Worm (Caenorhabditis elegans) whole organism, midembryonic: ENCODE results near the gene K03B8.6.
A peak's percentile ranks its signal among the peaks of the same experiment; 100 is the strongest.

ENCODE experiments used
- T22C8.4 ChIP-seq: fragments of 200-800 bp; sonication (Bioruptor generic); IDR thresholded peaks from 2 replicates; pipeline ENCODE4 v1.3.6; 2022; ENCODE audit warnings: missing genetic modification characterization, missing compliant biosample characterization
- cog-1 ChIP-seq: sonication (generic microtip); optimal IDR thresholded peaks from 2 replicates; lab custom pipeline; 2016; ENCODE audit warnings: missing genetic modification characterization, missing compliant biosample characterization
- flt-1 ChIP-seq: fragments of 200-800 bp; sonication (Bioruptor generic); IDR thresholded peaks from 2 replicates; pipeline ENCODE4 v1.3.6; 2022; ENCODE audit warnings: missing genetic modification characterization, missing compliant biosample characterization
- klf-2 ChIP-seq: fragments of 200-800 bp; sonication (Bioruptor generic); conservative IDR thresholded peaks from 2 replicates; pipeline ENCODE4 v1.3.6; 2022; ENCODE audit warnings: missing genetic modification reagents, missing genetic modification characterization, missing compliant biosample characterization
- med-1 ChIP-seq: sonication (generic microtip); optimal IDR thresholded peaks from 2 replicates; lab custom pipeline; 2017; ENCODE audit warnings: missing genetic modification characterization, mild to moderate bottlenecking, missing compliant biosample characterization, antibody characterized with exemption, missing genetic modification reagents; ENCODE audit not compliant: insufficient read depth
- ref-1 ChIP-seq: fragments of 200-800 bp; sonication (Bioruptor generic); conservative IDR thresholded peaks from 2 replicates; pipeline ENCODE4 v1.3.6; 2022; ENCODE audit warnings: missing genetic modification reagents, missing genetic modification characterization, missing compliant biosample characterization
- tab-1 ChIP-seq: fragments of 200-800 bp; sonication (Bioruptor generic); IDR thresholded peaks from 2 replicates; pipeline ENCODE4 v1.3.6; 2022; ENCODE audit warnings: missing genetic modification characterization, missing compliant biosample characterization
- ztf-23 ChIP-seq: fragments of 200-800 bp; sonication (Bioruptor generic); IDR thresholded peaks from 2 replicates; pipeline ENCODE4 v1.3.6; 2022; ENCODE audit warnings: missing genetic modification reagents, missing genetic modification characterization, missing compliant biosample characterization
- ztf-29 ChIP-seq: fragments of 200-800 bp; sonication (Bioruptor generic); IDR thresholded peaks from 2 replicates; pipeline ENCODE4 v1.3.6; 2022; ENCODE audit warnings: missing genetic modification reagents, missing genetic modification characterization, missing compliant biosample characterization

K03B8.6 gene

ce11 chrV:11410902-11411561, 3.6 kb downstream of the K03B8.6 start, which contains the start of the genes K03B8.8 and grl-3:
Gene K03B8.8, minus strand, starts transcription at chrV:11411002.
Gene grl-3, plus strand, starts transcription at chrV:11411511.
- TF ChIP-seq ztf-23 (GFP tag; lab: Robert Waterston, UW), result no peak
- TF ChIP-seq cog-1 (tag; lab: Kevin White, UChicago), result no peak
- no peak for TF ChIP-seq tab-1
- TF ChIP-seq med-1 (GFP tag; lab: Kevin White, UChicago), result no peak

DNA sequence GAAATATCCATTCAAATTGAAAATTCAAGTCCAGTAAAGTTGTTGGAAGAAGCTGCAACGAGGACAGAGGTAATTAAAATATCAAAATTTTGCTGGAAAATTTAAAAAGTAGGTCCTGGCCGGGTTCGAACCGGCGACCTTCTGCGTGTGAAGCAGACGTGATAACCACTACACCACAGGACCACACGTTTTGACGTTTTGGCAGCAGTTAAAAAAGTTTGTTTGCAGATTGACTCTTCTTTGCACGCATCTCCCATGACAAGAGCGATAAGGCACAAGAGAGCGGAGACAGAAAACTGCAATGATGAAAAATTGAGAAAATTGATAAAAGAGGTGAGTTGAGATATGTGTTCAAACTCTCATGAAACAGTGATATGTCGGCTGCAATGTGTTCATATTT, 4.7 kb downstream of the K03B8.6 start:
- TF ChIP-seq med-1 (GFP tag; lab: Kevin White, UChicago) (no peak), ztf-29 (GFP tag; lab: Robert Waterston, UW) (no peak), ztf-23 (GFP tag; lab: Robert Waterston, UW) (0 out of 2 replicates have a peak, but pooled peaks have one; percentile 20), T22C8.4 (no peak), cog-1 (tag; lab: Kevin White, UChicago) (no peak), klf-2 (GFP tag; lab: Robert Waterston, UW) (no peak), tab-1 (no peak), ref-1 (GFP tag; lab: Robert Waterston, UW) (0 out of 2 replicates have a peak, but pooled peaks have one; percentile 32), flt-1 (GFP tag; lab: Robert Waterston, UW) (no peak)

DNA sequence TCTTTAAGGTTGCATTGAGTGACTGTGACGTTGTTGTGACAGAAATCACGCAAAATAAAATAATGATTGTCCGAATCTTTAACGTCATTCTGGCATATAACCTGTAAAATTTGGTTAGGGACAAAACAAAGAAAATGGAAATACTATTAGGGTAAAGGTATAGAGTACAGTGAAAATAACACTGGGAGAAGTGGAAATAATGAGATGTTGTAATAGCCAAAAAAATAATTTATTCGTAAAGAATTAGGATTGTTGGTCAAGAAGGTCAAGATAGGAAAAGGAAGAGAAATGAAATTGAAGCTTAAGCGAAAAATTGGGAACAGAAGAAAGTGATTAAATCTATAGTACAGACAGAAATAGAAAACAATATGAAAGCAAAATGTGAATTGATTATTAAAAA, 7.7 kb downstream of the K03B8.6 start, which contains the start of gene deg-3:
deg-3 (minus strand) TSS at position 101 of the 400 bp plus-strand sequence.
- TF ChIP-seq tab-1 (no peak), ref-1 (GFP tag; lab: Robert Waterston, UW) (no peak)

- TF ChIP-seq tab-1, result no peak
- no peak for TF ChIP-seq T22C8.4
- no peak for TF ChIP-seq med-1 (GFP tag; lab: Kevin White, UChicago)
Observed at ce11 chrV:11421605-11422004, 14.2 kb downstream of the K03B8.6 start, which contains the start of gene des-2. Gene des-2, minus strand, starts transcription at chrV:11421705.

DNA sequence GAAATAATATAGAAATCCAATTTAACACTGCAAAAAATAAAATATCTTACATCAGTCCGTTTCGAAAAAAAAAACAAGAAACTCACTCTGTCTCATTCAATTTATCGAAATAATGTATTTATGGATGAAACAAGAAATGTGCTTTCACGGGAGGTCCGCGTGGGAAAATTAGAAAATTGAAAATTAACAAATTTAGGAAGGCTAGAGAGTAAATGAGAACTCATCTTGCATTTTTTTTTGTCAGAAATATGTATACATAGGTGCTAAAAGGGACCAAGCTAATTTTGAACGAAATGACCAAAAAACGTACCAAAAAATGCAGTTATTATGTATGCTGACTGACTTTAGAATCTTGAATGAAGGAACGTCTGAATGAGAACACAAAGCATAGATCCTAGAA, 17.2 kb downstream of the K03B8.6 start, which contains the start of gene T26H10.2:
T26H10.2 (minus strand) TSS at position 101 of the 400 bp plus-strand sequence.
- no peak for TF ChIP-seq med-1 (GFP tag; lab: Kevin White, UChicago)
- TF ChIP-seq ztf-29 (GFP tag; lab: Robert Waterston, UW), result no peak

- TF ChIP-seq cog-1 (tag; lab: Kevin White, UChicago) (no peak), flt-1 (GFP tag; lab: Robert Waterston, UW) (no peak), tab-1 (no peak), klf-2 (GFP tag; lab: Robert Waterston, UW) (no peak), med-1 (GFP tag; lab: Kevin White, UChicago) (no peak), T22C8.4 (no peak), ztf-23 (GFP tag; lab: Robert Waterston, UW) (no peak), ztf-29 (GFP tag; lab: Robert Waterston, UW) (no peak), ref-1 (GFP tag; lab: Robert Waterston, UW) (no peak)
Observed at ce11 chrV:11428728-11429127, 21.3 kb downstream of the K03B8.6 start.

DNA sequence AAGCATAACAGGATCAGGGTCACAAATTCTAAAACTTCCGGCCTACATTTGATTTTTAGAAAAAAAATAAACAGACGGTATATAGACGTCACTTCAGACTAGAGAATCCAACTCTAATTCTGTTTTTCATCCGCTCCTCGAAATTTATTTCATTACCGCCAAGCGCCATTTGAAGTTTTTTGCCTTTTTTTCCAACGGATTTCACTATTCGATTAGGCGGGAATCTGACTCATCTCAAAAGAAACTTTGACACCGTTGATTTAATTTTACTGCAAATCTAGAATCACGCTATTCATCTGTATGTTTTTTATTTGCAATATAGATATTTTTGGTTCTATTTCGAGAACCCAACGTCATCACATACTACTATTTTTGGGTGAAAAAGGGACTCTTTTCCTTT, 23.4 kb downstream of the K03B8.6 start:
- no peak for TF ChIP-seq klf-2 (GFP tag; lab: Robert Waterston, UW)
- no peak for TF ChIP-seq tab-1
- TF ChIP-seq ztf-29 (GFP tag; lab: Robert Waterston, UW), result no peak
- no peak for TF ChIP-seq cog-1 (tag; lab: Kevin White, UChicago)
- no peak for TF ChIP-seq ref-1 (GFP tag; lab: Robert Waterston, UW)
- no peak for TF ChIP-seq T22C8.4
- TF ChIP-seq flt-1 (GFP tag; lab: Robert Waterston, UW), result no peak
- TF ChIP-seq med-1 (GFP tag; lab: Kevin White, UChicago), result no peak

DNA sequence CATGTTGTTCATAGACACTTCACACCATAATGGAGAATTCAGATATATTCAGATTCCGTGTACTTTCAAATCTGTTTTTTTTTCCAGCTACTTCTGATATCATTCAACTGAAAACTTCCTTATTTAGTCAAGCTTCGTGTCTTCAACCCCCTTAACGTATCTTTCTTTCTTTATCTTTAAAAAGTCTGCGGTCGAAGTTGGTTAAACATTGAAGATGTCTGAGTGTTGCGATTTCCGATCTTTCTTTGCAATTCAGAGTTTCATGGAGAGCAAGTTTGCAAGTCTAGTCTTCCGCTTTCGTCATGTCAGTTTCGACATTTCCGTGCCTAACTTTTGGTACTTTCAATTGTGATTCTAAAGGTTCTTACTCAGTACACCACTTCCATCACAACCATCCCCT, 27.9 kb downstream of the K03B8.6 start:
- TF ChIP-seq klf-2 (GFP tag; lab: Robert Waterston, UW) (no peak), T22C8.4 (no peak), ztf-23 (GFP tag; lab: Robert Waterston, UW) (no peak), tab-1 (no peak), ztf-29 (GFP tag; lab: Robert Waterston, UW) (no peak), med-1 (GFP tag; lab: Kevin White, UChicago) (no peak), ref-1 (GFP tag; lab: Robert Waterston, UW) (no peak)

ce11 chrV:11436407-11436806, 29.0 kb downstream of the K03B8.6 start:
- no peak for TF ChIP-seq flt-1 (GFP tag; lab: Robert Waterston, UW)
- TF ChIP-seq T22C8.4, result no peak

ce11 chrV:11438464-11438863, 31.1 kb downstream of the K03B8.6 start, which contains the start of gene dmsr-1:
Gene dmsr-1, plus strand, starts transcription at chrV:11438764.
- TF ChIP-seq cog-1 (tag; lab: Kevin White, UChicago) (no peak), tab-1 (no peak)

- TF ChIP-seq tab-1, result no peak
- no peak for TF ChIP-seq ztf-23 (GFP tag; lab: Robert Waterston, UW)
- TF ChIP-seq klf-2 (GFP tag; lab: Robert Waterston, UW), result no peak
- TF ChIP-seq ref-1 (GFP tag; lab: Robert Waterston, UW), result no peak
- no peak for TF ChIP-seq cog-1 (tag; lab: Kevin White, UChicago)
- no peak for TF ChIP-seq med-1 (GFP tag; lab: Kevin White, UChicago)
- no peak for TF ChIP-seq flt-1 (GFP tag; lab: Robert Waterston, UW)
- no peak for TF ChIP-seq ztf-29 (GFP tag; lab: Robert Waterston, UW)
- TF ChIP-seq T22C8.4, result no peak
Observed at ce11 chrV:11439202-11439601, 31.8 kb downstream of the K03B8.6 start.
